Worm (Caenorhabditis elegans): Measurements from ENCODE around the gene lin-33.

DNA sequence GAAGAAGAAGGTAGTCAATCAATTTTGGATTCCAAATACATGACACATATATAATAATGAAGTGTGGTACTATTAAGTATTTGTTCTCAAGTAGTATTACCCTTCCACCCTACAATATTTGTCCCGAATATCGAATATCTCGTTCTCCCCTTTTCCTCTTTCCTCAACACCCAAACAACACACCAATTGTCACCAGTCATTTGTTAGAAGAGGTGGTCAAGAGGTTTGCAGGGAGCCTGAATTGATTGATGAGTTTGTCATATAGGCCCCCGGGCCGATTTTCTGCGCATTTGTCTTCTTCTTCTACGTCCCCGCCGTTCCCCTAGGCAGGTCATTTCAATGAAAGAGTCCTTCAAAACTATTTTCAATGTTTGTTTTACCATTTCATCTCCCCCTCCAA is 33.8 kb downstream of the lin-33 start:
- TF ChIP-seq flt-1 (GFP tag; IDR thresholded peaks at IDR 0.05) (no peak), ref-1 (GFP tag; conservative IDR thresholded peaks at IDR 0.05) (no peak), ztf-29 (GFP tag; IDR thresholded peaks at IDR 0.05) (no peak), klf-2 (GFP tag; conservative IDR thresholded peaks at IDR 0.05) (no peak), med-1 (GFP tag; optimal IDR thresholded peaks at IDR 0.05; ENCODE audit: insufficient read depth) (no peak)

All from whole organism, midembryonic.